Worm (Caenorhabditis elegans) whole organism, L2 larva: ENCODE data around the gene mif-2.

Experiments
- ceh-16 ChIP-seq: fragments of 150-350 bp; optimal IDR thresholded peaks from 2 replicates; lab custom pipeline; 2014; ENCODE audit warnings: missing biosample characterization, missing genetic modification characterization
- lin-13 ChIP-seq: fragments of 150-350 bp; optimal IDR thresholded peaks from 2 replicates; lab custom pipeline; 2014; ENCODE audit warnings: missing biosample characterization, missing genetic modification reagents, missing genetic modification characterization

DNA sequence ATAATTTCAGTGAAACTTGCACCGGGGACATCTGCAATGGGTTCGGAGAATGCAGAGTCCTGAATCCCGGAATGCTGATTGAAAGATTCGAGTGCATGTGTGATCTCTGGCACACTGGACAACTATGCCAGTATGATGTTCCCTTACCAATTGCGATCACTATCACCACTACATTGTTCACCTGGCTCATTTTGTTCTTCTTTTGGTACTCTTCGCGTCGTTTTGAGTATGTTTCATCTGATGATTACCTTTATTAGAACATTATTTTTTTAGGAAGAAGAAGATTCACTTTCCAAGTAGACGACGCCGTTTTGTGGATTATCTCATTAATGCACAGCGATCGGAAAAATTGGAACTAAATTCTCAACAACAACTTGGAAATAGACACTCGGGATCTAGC is 34.5 kb downstream of the mif-2 start:
- TF ChIP-seq ceh-16: no peak
- TF ChIP-seq lin-13: no peak
